Fruit fly (Drosophila melanogaster): ENCODE measurements around the gene Targ2.

dm6 chr3L:21185622-21186021 lies 17.4 kb downstream of the Targ2 start:
- TF ChIP-seq pan (optimal IDR thresholded peaks at IDR 0.05) (no peak), dmrt93B (GFP tag; optimal IDR thresholded peaks at IDR 0.05) (no peak), Dfd (GFP tag; optimal IDR thresholded peaks at IDR 0.05) (no peak), tai (GFP tag; optimal IDR thresholded peaks at IDR 0.05) (no peak), Hnf4 (GFP tag; optimal IDR thresholded peaks at IDR 0.05) (no peak), Mio (GFP tag; optimal IDR thresholded peaks at IDR 0.05) (no peak), ey (GFP tag; optimal IDR thresholded peaks at IDR 0.05) (no peak), psq (GFP tag; optimal IDR thresholded peaks at IDR 0.05) (no peak), dsf (GFP tag; optimal IDR thresholded peaks at IDR 0.05; ENCODE audit: borderline replicate concordance) (no peak), lola (GFP tag; optimal IDR thresholded peaks at IDR 0.05) (no peak), CrebA (GFP tag; optimal IDR thresholded peaks at IDR 0.05; ENCODE audit: borderline replicate concordance) (no peak)

All from whole organism, wandering third instar larva.